Worm (Caenorhabditis elegans) whole organism, L4/young adult: ENCODE data around the gene pigb-1.

Experiments used
- W03F9.2 ChIP-seq: fragments of 150-350 bp; optimal IDR thresholded peaks from 2 replicates; lab custom pipeline; 2014; ENCODE audit warnings: missing biosample characterization, missing genetic modification characterization
- dao-5 ChIP-seq: sonication (generic microtip); optimal IDR thresholded peaks from 2 replicates; lab custom pipeline; 2016; ENCODE audit warnings: missing genotype, missing genetic modification characterization, moderate library complexity, missing compliant biosample characterization
- him-1 ChIP-seq: sonication (generic microtip); optimal IDR thresholded peaks from 2 replicates; lab custom pipeline; 2016; ENCODE audit warnings: missing genotype, missing genetic modification reagents, missing genetic modification characterization, missing compliant biosample characterization

- TF ChIP-seq W03F9.2 (no peak), dao-5 (tag; lab: Kevin White, UChicago) (no peak), him-1 (tag; lab: Kevin White, UChicago) (no peak)
Observed at ce11 chrII:4992977-4993376, at the start of gene pigb-1.
